Worm (Caenorhabditis elegans): ENCODE results near the gene C10A4.7.
A peak's percentile ranks its signal among the peaks of the same experiment; 100 is the strongest.
"Not testable (repeated sequence)": the region's sequence is repeated elsewhere in the genome, so short reads cannot be mapped to it uniquely, and the experiment has no call there.

The C10A4.7 gene

DNA sequence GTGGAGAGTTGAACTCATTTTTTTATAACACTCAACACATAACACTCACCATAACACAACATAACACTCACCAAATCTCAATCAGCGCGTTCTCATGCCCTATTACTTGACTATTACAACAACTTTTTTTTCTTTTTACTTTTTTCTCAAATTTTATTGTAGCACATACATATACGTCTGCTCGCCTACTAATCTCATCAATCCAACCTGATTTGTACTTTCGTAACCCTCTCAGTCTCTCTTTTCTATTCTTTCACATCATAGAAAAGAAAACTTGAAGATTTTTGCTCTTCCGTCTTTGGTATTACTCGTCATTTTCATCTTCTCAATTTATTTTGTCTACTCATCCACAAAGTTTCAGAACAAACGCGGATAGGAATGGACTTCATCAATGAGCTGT is 38.4 kb downstream of the C10A4.7 start, which contains the start of gene npr-8:
Gene npr-8, plus strand, starts transcription at position 362 of the 400 bp plus-strand sequence.
- TF ChIP-seq nhr-48 (tag; optimal IDR thresholded peaks at IDR 0.05) (no peak), ces-1 (GFP tag; optimal IDR thresholded peaks at IDR 0.05) (peak; percentile 53)

DNA sequence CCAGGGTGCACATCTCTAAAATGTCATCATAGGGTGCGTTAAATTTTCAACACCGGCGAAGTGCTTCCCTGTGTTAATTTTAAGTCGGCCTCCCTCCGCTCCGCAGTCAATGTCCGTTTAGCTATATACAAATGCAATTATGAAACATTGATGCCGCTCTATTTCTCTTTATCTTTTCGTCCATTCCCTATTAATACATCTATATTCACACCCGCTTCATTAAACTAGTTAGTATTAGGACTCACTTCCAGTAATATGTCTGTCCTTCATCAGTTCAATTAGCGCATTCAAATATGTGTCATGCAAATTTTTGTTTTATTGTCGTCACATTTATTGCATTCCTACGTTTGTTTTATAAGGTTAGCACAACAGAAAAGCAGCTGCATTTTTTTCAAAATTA is 43.4 kb downstream of the C10A4.7 start:
- no peak for TF ChIP-seq Y48G9A.11 (GFP tag; IDR thresholded peaks at IDR 0.05)
- TF ChIP-seq egl-43 (GFP tag; IDR thresholded peaks at IDR 0.05): no peak
- no peak for TF ChIP-seq nhr-48 (tag; optimal IDR thresholded peaks at IDR 0.05)
- no peak for TF ChIP-seq hlh-30 (tag; optimal IDR thresholded peaks at IDR 0.05; ENCODE audit: insufficient read depth)
- TF ChIP-seq lin-1 (GFP tag; IDR thresholded peaks at IDR 0.05): no peak
- no peak for TF ChIP-seq ztf-11 (tag; optimal IDR thresholded peaks at IDR 0.05)
- no peak for TF ChIP-seq madf-5 (GFP tag; IDR thresholded peaks at IDR 0.05)
- no peak for TF ChIP-seq snpc-1.2 (GFP tag; IDR thresholded peaks at IDR 0.05)
- TF ChIP-seq fos-1 (tag; optimal IDR thresholded peaks at IDR 0.05): no peak
- TF ChIP-seq lin-29 (GFP tag; IDR thresholded peaks at IDR 0.05): no peak
- TF ChIP-seq ztf-7 (tag; optimal IDR thresholded peaks at IDR 0.05): no peak
- no peak for TF ChIP-seq mep-1 (tag; optimal IDR thresholded peaks at IDR 0.05)
- TF ChIP-seq hif-1 (tag; optimal IDR thresholded peaks at IDR 0.05): no peak
- no peak for TF ChIP-seq lin-13 (GFP tag; optimal IDR thresholded peaks at IDR 0.05)
- no peak for TF ChIP-seq nhr-11 (tag; optimal IDR thresholded peaks at IDR 0.05)
- no peak for TF ChIP-seq set-16 (GFP tag; IDR thresholded peaks at IDR 0.05)

- TF ChIP-seq ztf-7 (tag; optimal IDR thresholded peaks at IDR 0.05) (no peak), Y5F2A.4 (GFP tag; optimal IDR thresholded peaks at IDR 0.05) (no peak), lsy-2 (tag; optimal IDR thresholded peaks at IDR 0.05) (no peak), Y105C5A.15 (GFP tag; IDR thresholded peaks at IDR 0.05) (no peak), lin-38 (GFP tag; IDR thresholded peaks at IDR 0.05) (no peak), set-16 (GFP tag; IDR thresholded peaks at IDR 0.05) (no peak), lim-7 (GFP tag; IDR thresholded peaks at IDR 0.05) (no peak), pha-4 (GFP tag; IDR thresholded peaks at IDR 0.05) (no peak), pha-4 (tag; optimal IDR thresholded peaks at IDR 0.05) (no peak), ceh-82 (tag; optimal IDR thresholded peaks at IDR 0.05) (no peak), madf-5 (GFP tag; IDR thresholded peaks at IDR 0.05) (no peak), T20F7.1 (GFP tag; optimal IDR thresholded peaks at IDR 0.05) (no peak), F44E2.7 (GFP tag; IDR thresholded peaks at IDR 0.05) (no peak), lin-13 (GFP tag; optimal IDR thresholded peaks at IDR 0.05) (no peak), egl-43 (GFP tag; IDR thresholded peaks at IDR 0.05) (no peak), aly-2 (tag; optimal IDR thresholded peaks at IDR 0.05) (no peak), lin-29 (GFP tag; IDR thresholded peaks at IDR 0.05) (no peak), nhr-237 (tag; optimal IDR thresholded peaks at IDR 0.05) (no peak), nhr-6 (tag; optimal IDR thresholded peaks at IDR 0.05) (no peak)
Measured at ce11 chrX:7369770-7370169, 45.5 kb downstream of the C10A4.7 start.

- TF ChIP-seq mxl-2 (GFP tag; conservative IDR thresholded peaks at IDR 0.05); daf-16 (GFP tag; optimal IDR thresholded peaks at IDR 0.05); daf-16 (tag; optimal IDR thresholded peaks at IDR 0.05); vab-7 (GFP tag; IDR thresholded peaks at IDR 0.05): not testable (repeated sequence)
Measured at ce11 chrX:7365267-7365666, 50.1 kb downstream of the C10A4.7 start, which contains the start of gene C56G3.2. TSS of gene C56G3.2 (plus strand) at chrX:7365567.

Measured in whole organism, L4 larva.